Worm (Caenorhabditis elegans): ENCODE measurements around the gene R05F9.9.
"Not testable (repeated sequence)": the region's sequence is repeated elsewhere in the genome, so short reads cannot be mapped to it uniquely, and the experiment has no call there.

The R05F9.9 gene

ce11 chrII:4937743-4938142 lies 35.8 kb upstream of the R05F9.9 start, which contains the start of gene ZK546.4:
ZK546.4 (plus strand) TSS chrII:4938043.
- TF ChIP-seq lin-15B (tag; optimal IDR thresholded peaks at IDR 0.05), result no peak

DNA sequence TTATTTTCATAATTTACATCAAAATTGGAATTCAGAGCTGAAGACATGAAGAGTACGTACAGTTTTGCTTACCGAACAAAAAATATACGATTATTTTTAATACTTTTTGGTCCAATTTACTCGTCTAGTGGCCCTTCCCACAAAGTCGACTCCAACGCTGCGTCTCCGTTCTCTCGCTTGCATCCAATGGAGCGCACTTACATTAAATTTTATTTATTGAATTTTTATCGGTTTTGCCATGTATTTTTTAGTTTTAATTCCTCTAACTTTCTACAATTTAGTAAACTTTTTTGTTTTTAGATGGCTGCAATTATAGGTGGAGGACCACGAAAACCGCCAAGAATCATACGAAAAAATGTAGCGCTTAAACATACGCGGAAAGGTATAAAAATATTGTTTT lies 33.6 kb upstream of the R05F9.9 start, which contains the start of gene ZK546.5:
Gene ZK546.5, plus strand, starts transcription at position 301 of the 400 bp plus-strand sequence.
- TF ChIP-seq mdl-1 (tag; optimal IDR thresholded peaks at IDR 0.05), result no peak
- TF ChIP-seq vab-15 (tag; optimal IDR thresholded peaks at IDR 0.05), result no peak
- peak; percentile 10 to 33 for TF ChIP-seq efl-1 (optimal IDR thresholded peaks at IDR 0.05)
- TF ChIP-seq efl-1 (GFP tag; optimal IDR thresholded peaks at IDR 0.05 in 1 of 2), result peak in 1 of 2 experiments; percentile 23
- TF ChIP-seq lin-35 (GFP tag; optimal IDR thresholded peaks at IDR 0.05), result peak in 1 of 2 experiments; percentile 29
- TF ChIP-seq dpl-1 (GFP tag; optimal IDR thresholded peaks at IDR 0.05), result peak in 1 of 3 experiments; percentile 16
- TF ChIP-seq snpc-4 (tag; optimal IDR thresholded peaks at IDR 0.05), result no peak
- peak in 1 of 2 experiments; percentile 36 for TF ChIP-seq lsy-2 (tag; optimal IDR thresholded peaks at IDR 0.05)

DNA sequence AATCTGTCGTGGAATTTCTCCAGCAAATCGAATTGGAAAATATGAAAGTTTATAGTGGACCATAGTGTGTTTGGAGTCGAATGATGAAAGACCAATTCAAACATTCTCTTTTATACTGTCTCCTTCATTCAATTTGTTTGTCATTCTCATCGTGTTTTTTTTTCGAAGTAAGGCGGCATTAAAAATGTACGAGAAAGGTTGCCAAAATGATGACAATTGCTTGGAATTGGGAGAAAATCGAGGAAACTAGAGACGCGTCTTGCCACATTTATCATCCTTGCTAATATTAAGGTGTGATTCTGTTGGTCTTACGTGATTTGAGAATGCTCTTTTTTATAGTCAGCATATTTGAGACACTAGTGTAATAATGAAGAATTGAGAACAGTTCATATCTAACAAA lies 33.1 kb upstream of the R05F9.9 start, which contains the start of gene gst-30:
Gene gst-30, minus strand, starts transcription at position 101 of the 400 bp plus-strand sequence.
- peak; percentile 35 for TF ChIP-seq skn-1 (tag; optimal IDR thresholded peaks at IDR 0.05)
- TF ChIP-seq nhr-76 (tag; optimal IDR thresholded peaks at IDR 0.05), result no peak

DNA sequence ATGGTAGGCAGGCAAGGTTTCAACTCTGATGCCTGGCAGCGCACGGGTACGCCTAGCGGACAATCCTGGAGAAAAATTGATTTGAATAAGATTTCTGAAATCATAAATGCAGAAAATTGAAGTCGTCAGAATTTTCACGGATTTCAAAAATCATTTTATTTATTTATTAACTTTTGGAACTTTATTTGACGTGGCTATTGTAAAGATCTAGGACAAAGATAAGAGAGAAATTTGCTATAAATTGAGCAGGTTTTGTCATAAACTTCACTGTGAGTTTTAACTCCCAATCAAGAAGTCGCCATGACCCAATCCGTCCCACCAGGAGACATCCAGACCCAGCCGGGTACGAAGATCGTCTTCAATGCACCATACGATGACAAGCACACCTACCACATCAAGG lies 30.8 kb upstream of the R05F9.9 start, which contains the start of gene msp-152:
Gene msp-152, plus strand, starts transcription at position 301 of the 400 bp plus-strand sequence.
- not testable (repeated sequence) for TF ChIP-seq xbp-1, tbx-2, nhr-11 (tag; optimal IDR thresholded peaks at IDR 0.05)

DNA sequence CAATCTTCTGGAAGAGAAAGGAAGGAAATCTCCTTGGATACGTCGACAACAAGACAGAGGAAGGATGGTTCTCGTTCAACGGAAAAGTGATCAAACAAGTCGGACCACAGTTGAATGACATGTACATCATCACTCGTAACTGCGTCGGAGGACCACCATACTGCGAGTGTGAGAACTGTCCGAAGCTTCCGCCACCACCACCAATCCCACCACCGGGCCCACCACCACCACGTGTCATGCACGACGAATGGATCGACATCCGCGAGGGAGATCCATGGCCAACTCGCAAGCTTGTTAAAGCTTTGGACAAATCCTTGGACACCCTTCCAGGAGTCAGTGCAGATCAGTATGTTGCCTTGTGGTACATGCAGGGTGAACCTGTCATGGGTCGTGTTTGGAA lies 29.4 kb upstream of the R05F9.9 start:
- TF ChIP-seq sptf-1 (tag; optimal IDR thresholded peaks at IDR 0.05), result no peak
- TF ChIP-seq tlp-1 (tag; optimal IDR thresholded peaks at IDR 0.05), result no peak
- TF ChIP-seq dsc-1 (tag; optimal IDR thresholded peaks at IDR 0.05), result no peak
- TF ChIP-seq lin-15B (tag; optimal IDR thresholded peaks at IDR 0.05), result no peak
- no peak for TF ChIP-seq zip-4 (GFP tag; optimal IDR thresholded peaks at IDR 0.05)
- no peak for TF ChIP-seq lsy-2 (tag; optimal IDR thresholded peaks at IDR 0.05)

ce11 chrII:4925198-4925764 lies 23.4 kb upstream of the R05F9.9 start, which contains the start of gene aagr-2:
aagr-2 (minus strand) TSS chrII:4925248.
- TF ChIP-seq hlh-17 (GFP tag; optimal IDR thresholded peaks at IDR 0.05; ENCODE audit: borderline replicate concordance), result no peak
- no peak for TF ChIP-seq nhr-76 (tag; optimal IDR thresholded peaks at IDR 0.05)
- TF ChIP-seq swsn-7 (tag; optimal IDR thresholded peaks at IDR 0.05), result no peak
- TF ChIP-seq lin-35 (GFP tag; optimal IDR thresholded peaks at IDR 0.05), result peak in 1 of 2 experiments; percentile 60
- TF ChIP-seq ceh-63 (GFP tag; optimal IDR thresholded peaks at IDR 0.05), result no peak
- no peak for TF ChIP-seq ceh-88 (GFP tag; IDR thresholded peaks at IDR 0.05)
- peak; percentile 13 for TF ChIP-seq pax-3 (tag; optimal IDR thresholded peaks at IDR 0.05)
- TF ChIP-seq nhr-28 (tag; optimal IDR thresholded peaks at IDR 0.05), result no peak
- no peak for TF ChIP-seq C34B4.2 (tag; optimal IDR thresholded peaks at IDR 0.05)
- peak; percentile 67 for TF ChIP-seq pqm-1 (tag; optimal IDR thresholded peaks at IDR 0.05)
- peak; percentile 100 for TF ChIP-seq elt-2 (tag; optimal IDR thresholded peaks at IDR 0.05)
- TF ChIP-seq Y116A8C.19 (tag; optimal IDR thresholded peaks at IDR 0.05; ENCODE audit: borderline replicate concordance), result no peak
- peak; percentile 51 for TF ChIP-seq nhr-90 (tag; optimal IDR thresholded peaks at IDR 0.05; ENCODE audit: poor library complexity)
- no peak for TF ChIP-seq hpl-2 (GFP tag; optimal IDR thresholded peaks at IDR 0.05)
- no peak for TF ChIP-seq ceh-90 (tag; optimal IDR thresholded peaks at IDR 0.05)
- TF ChIP-seq efl-1 (optimal IDR thresholded peaks at IDR 0.05), result no peak
- peak in 1 of 2 experiments; percentile 85 for TF ChIP-seq efl-1 (GFP tag; optimal IDR thresholded peaks at IDR 0.05 in 1 of 2)
- peak; percentile 36 for TF ChIP-seq nhr-71 (tag; optimal IDR thresholded peaks at IDR 0.05)
- TF ChIP-seq snu-23 (GFP tag; optimal IDR thresholded peaks at IDR 0.05), result no peak
- peak; percentile 37 for TF ChIP-seq nhr-20 (tag; optimal IDR thresholded peaks at IDR 0.05)
- TF ChIP-seq aha-1 (tag; optimal IDR thresholded peaks at IDR 0.05), result no peak
- TF ChIP-seq dsc-1 (tag; optimal IDR thresholded peaks at IDR 0.05), result no peak
- TF ChIP-seq nhr-84 (tag; optimal IDR thresholded peaks at IDR 0.05), result no peak
- TF ChIP-seq elt-3 (tag; optimal IDR thresholded peaks at IDR 0.05), result no peak
- no peak for TF ChIP-seq lin-39 (tag; optimal IDR thresholded peaks at IDR 0.05)
- no peak for TF ChIP-seq pag-3 (tag; optimal IDR thresholded peaks at IDR 0.05; ENCODE audit: borderline replicate concordance, insufficient read depth)
- no peak for TF ChIP-seq hlh-4 (tag; optimal IDR thresholded peaks at IDR 0.05)
- no peak for TF ChIP-seq nhr-237 (tag; optimal IDR thresholded peaks at IDR 0.05)

All from whole organism, L1 larva.